5 fruit fly cellular contexts compared by ENCODE assay signal in genomic region chr3R:16238016-16238710, dm6.
TF ChIP-seq lines count a peak whose summit lies in the region.

No protein-coding gene starts in this region.

- no peak for TF ChIP-seq CTCF in whole organism, embryonic (GFP tag; optimal IDR thresholded peaks at IDR 0.05; lab: Kevin White, UChicago)

TF ChIP-seq in whole organism, 6 proteins besides CTCF, POLR2A, EP300 and RAD21:
- TF ChIP-seq EcR (GFP tag; optimal IDR thresholded peaks at IDR 0.05; lab: Kevin White, UChicago) (peak; percentile 55 to 65), pan (optimal IDR thresholded peaks at IDR 0.05; lab: Kevin White, UChicago) (no peak)

TF ChIP-seq in whole organism, embryonic, 481 proteins besides CTCF, POLR2A, EP300 and RAD21:
- TF ChIP-seq D19A (tag; optimal IDR thresholded peaks at IDR 0.05; lab: Kevin White, UChicago) (peak; percentile 64), Spps (tag; optimal IDR thresholded peaks at IDR 0.05; lab: Kevin White, UChicago) (no peak), Pdp1 (GFP tag; optimal IDR thresholded peaks at IDR 0.05; lab: Kevin White, UChicago) (peak in 1 of 2 experiments; percentile 41), sens (GFP tag; lab: Kevin White, UChicago) (peak; percentile 65), CG6791 (GFP tag; IDR thresholded peaks at IDR 0.05; lab: Robert Waterston, UW; ENCODE audit: partially characterized antibody) (no peak), Med (GFP tag; lab: Kevin White, UChicago) (peak; percentile 46), Sox100B (GFP tag; optimal IDR thresholded peaks at IDR 0.05; lab: Kevin White, UChicago) (peak; percentile 2)
TF ChIP-seq in whole organism, embryonic: peak in this region for 5.

TF ChIP-seq in whole organism, prepupa, 60 proteins besides CTCF, POLR2A, EP300 and RAD21 (continues in another document):
- TF ChIP-seq spab (GFP tag; optimal IDR thresholded peaks at IDR 0.05; lab: Kevin White, UChicago), result peak; percentile 40
- TF ChIP-seq lz (GFP tag; optimal IDR thresholded peaks at IDR 0.05; lab: Kevin White, UChicago), result peak; percentile 43
- TF ChIP-seq CG10631 (GFP tag; optimal IDR thresholded peaks at IDR 0.05; lab: Kevin White, UChicago), result peak; percentile 49
- peak; percentile 24 for TF ChIP-seq cyc (GFP tag; optimal IDR thresholded peaks at IDR 0.05; lab: Kevin White, UChicago)
- TF ChIP-seq Blimp-1 (GFP tag; optimal IDR thresholded peaks at IDR 0.05; lab: Kevin White, UChicago), result no peak
- peak; percentile 1 for TF ChIP-seq CG11762 (GFP tag; optimal IDR thresholded peaks at IDR 0.05; lab: Kevin White, UChicago; ENCODE audit: insufficient read depth)
- no peak for TF ChIP-seq CG8119 (GFP tag; IDR thresholded peaks at IDR 0.05; lab: Robert Waterston, UW)
- peak; percentile 55 for TF ChIP-seq Sox14 (GFP tag; optimal IDR thresholded peaks at IDR 0.05; lab: Kevin White, UChicago)
- no peak for TF ChIP-seq CG15336 (GFP tag; IDR thresholded peaks at IDR 0.05; lab: Robert Waterston, UW)
- peak; percentile 99 for TF ChIP-seq svp (GFP tag; lab: Kevin White, UChicago)
- peak; percentile 56 for TF ChIP-seq acj6 (GFP tag; optimal IDR thresholded peaks at IDR 0.05; lab: Kevin White, UChicago)
- TF ChIP-seq Eip75B (GFP tag; optimal IDR thresholded peaks at IDR 0.05; lab: Kevin White, UChicago), result peak; percentile 37
- peak; percentile 21 for TF ChIP-seq Smox (GFP tag; optimal IDR thresholded peaks at IDR 0.05; lab: Kevin White, UChicago)
- TF ChIP-seq Eip78C (GFP tag; lab: Kevin White, UChicago), result peak; percentile 90
- no peak for TF ChIP-seq CG4318 (GFP tag; optimal IDR thresholded peaks at IDR 0.05; lab: Kevin White, UChicago)
- no peak for TF ChIP-seq CG11902 (GFP tag; optimal IDR thresholded peaks at IDR 0.05; lab: Kevin White, UChicago)
- no peak for TF ChIP-seq CG6276 (GFP tag; optimal IDR thresholded peaks at IDR 0.05; lab: Kevin White, UChicago)
- peak; percentile 1 for TF ChIP-seq Ets21C (GFP tag; optimal IDR thresholded peaks at IDR 0.05; lab: Kevin White, UChicago)
- peak; percentile 50 for TF ChIP-seq Ets96B (tag; optimal IDR thresholded peaks at IDR 0.05; lab: Kevin White, UChicago)
- no peak for TF ChIP-seq Hr38 (GFP tag; optimal IDR thresholded peaks at IDR 0.05; lab: Kevin White, UChicago)
- no peak for TF ChIP-seq CG6854 (GFP tag; optimal IDR thresholded peaks at IDR 0.05; lab: Kevin White, UChicago)
- no peak for TF ChIP-seq dac (GFP tag; optimal IDR thresholded peaks at IDR 0.05; lab: Kevin White, UChicago)
- TF ChIP-seq eg (GFP tag; IDR thresholded peaks at IDR 0.05; lab: Robert Waterston, UW), result no peak
- TF ChIP-seq Sox102F (GFP tag; optimal IDR thresholded peaks at IDR 0.05; lab: Kevin White, UChicago), result no peak
- no peak for TF ChIP-seq CG6163 (GFP tag; IDR thresholded peaks at IDR 0.05; lab: Robert Waterston, UW)
- peak; percentile 40 for TF ChIP-seq CG8632 (GFP tag; optimal IDR thresholded peaks at IDR 0.05; lab: Kevin White, UChicago)
- TF ChIP-seq CG8319 (GFP tag; optimal IDR thresholded peaks at IDR 0.05; lab: Kevin White, UChicago), result peak; percentile 38
- no peak for TF ChIP-seq CG34406 (GFP tag; optimal IDR thresholded peaks at IDR 0.05; lab: Kevin White, UChicago)

TF ChIP-seq in whole organism, pupa, 21 proteins besides CTCF, POLR2A, EP300 and RAD21:
- TF ChIP-seq CG9948 (tag; optimal IDR thresholded peaks at IDR 0.05; lab: Kevin White, UChicago), result peak; percentile 47
- peak; percentile 25 for TF ChIP-seq CG34367 (tag; optimal IDR thresholded peaks at IDR 0.05; lab: Kevin White, UChicago)
- TF ChIP-seq CG8301 (tag; optimal IDR thresholded peaks at IDR 0.05; lab: Kevin White, UChicago), result peak; percentile 26
- peak; percentile 50 for TF ChIP-seq CG15710 (tag; optimal IDR thresholded peaks at IDR 0.05; lab: Kevin White, UChicago)
- peak; percentile 64 for TF ChIP-seq CG14655 (GFP tag; optimal IDR thresholded peaks at IDR 0.05; lab: Kevin White, UChicago)
- TF ChIP-seq CG32121 (GFP tag; IDR thresholded peaks at IDR 0.05; lab: Robert Waterston, UW), result no peak
- no peak for TF ChIP-seq CG4496 (GFP tag; IDR thresholded peaks at IDR 0.05; lab: Robert Waterston, UW)
- no peak for TF ChIP-seq CG13204 (GFP tag; optimal IDR thresholded peaks at IDR 0.05; lab: Kevin White, UChicago)
- peak; percentile 17 for TF ChIP-seq Snoo (tag; optimal IDR thresholded peaks at IDR 0.05; lab: Kevin White, UChicago)
- TF ChIP-seq CG12605 (GFP tag; IDR thresholded peaks at IDR 0.05; lab: Robert Waterston, UW), result no peak
- TF ChIP-seq CG8159 (tag; optimal IDR thresholded peaks at IDR 0.05; lab: Kevin White, UChicago), result peak; percentile 68
- no peak for TF ChIP-seq Pif1A (GFP tag; optimal IDR thresholded peaks at IDR 0.05; lab: Kevin White, UChicago)
- TF ChIP-seq fd96Ca (GFP tag; IDR thresholded peaks at IDR 0.05; lab: Robert Waterston, UW), result no peak
- TF ChIP-seq rn (GFP tag; IDR thresholded peaks at IDR 0.05; lab: Robert Waterston, UW), result no peak
- TF ChIP-seq gl (tag; optimal IDR thresholded peaks at IDR 0.05; lab: Kevin White, UChicago), result no peak
- no peak for TF ChIP-seq CG10348 (GFP tag; IDR thresholded peaks at IDR 0.05; lab: Robert Waterston, UW)
- TF ChIP-seq Pif1B (GFP tag; optimal IDR thresholded peaks at IDR 0.05; lab: Kevin White, UChicago), result no peak
- TF ChIP-seq D1 (tag; optimal IDR thresholded peaks at IDR 0.05; lab: Kevin White, UChicago), result peak; percentile 2
- TF ChIP-seq EcR (GFP tag; optimal IDR thresholded peaks at IDR 0.05; lab: Kevin White, UChicago), result peak; percentile 91
- peak; percentile 35 for TF ChIP-seq CG17806 (tag; optimal IDR thresholded peaks at IDR 0.05; lab: Kevin White, UChicago)
- TF ChIP-seq Ets98B (GFP tag; IDR thresholded peaks at IDR 0.05; lab: Robert Waterston, UW), result no peak
TF ChIP-seq in whole organism, pupa: peak in this region for 10.

TF ChIP-seq in whole organism, wandering third instar larva, 38 proteins besides CTCF, POLR2A, EP300 and RAD21:
- TF ChIP-seq brk (GFP tag; optimal IDR thresholded peaks at IDR 0.05; lab: Kevin White, UChicago) (no peak), Abd-B (GFP tag; optimal IDR thresholded peaks at IDR 0.05; lab: Kevin White, UChicago) (no peak), fru (GFP tag; optimal IDR thresholded peaks at IDR 0.05; lab: Kevin White, UChicago) (peak; percentile 12), Rel (GFP tag; optimal IDR thresholded peaks at IDR 0.05; lab: Kevin White, UChicago) (no peak), Rel (tag; optimal IDR thresholded peaks at IDR 0.05; lab: Kevin White, UChicago) (peak; percentile 34), foxo (GFP tag; optimal IDR thresholded peaks at IDR 0.05; lab: Kevin White, UChicago) (peak in 1 of 2 experiments; percentile 12), tai (GFP tag; optimal IDR thresholded peaks at IDR 0.05; lab: Kevin White, UChicago) (peak; percentile 49), h (GFP tag; optimal IDR thresholded peaks at IDR 0.05; lab: Kevin White, UChicago) (peak; percentile 7), N (GFP tag; optimal IDR thresholded peaks at IDR 0.05; lab: Kevin White, UChicago) (no peak), ey (GFP tag; optimal IDR thresholded peaks at IDR 0.05; lab: Kevin White, UChicago) (peak; percentile 40), Vsx2 (GFP tag; optimal IDR thresholded peaks at IDR 0.05; lab: Kevin White, UChicago; ENCODE audit: partially characterized antibody) (no peak), Hnf4 (GFP tag; optimal IDR thresholded peaks at IDR 0.05; lab: Kevin White, UChicago) (peak; percentile 18)
